Fruit fly (Drosophila melanogaster): ENCODE data around the gene CG33552.
A peak's percentile ranks its signal among the peaks of the same experiment; 100 is the strongest.

CG33552 gene

dm6 chr2L:16720707-16721700, 38.7 kb downstream of the CG33552 start (continued):
- peak; percentile 97 for TF ChIP-seq CG34406 (GFP tag; optimal IDR thresholded peaks at IDR 0.05)
- TF ChIP-seq pdm3 (GFP tag; optimal IDR thresholded peaks at IDR 0.05), result peak; percentile 96
- TF ChIP-seq CG8119 (GFP tag; IDR thresholded peaks at IDR 0.05), result peak; percentile 97
- TF ChIP-seq Eip93F (GFP tag; optimal IDR thresholded peaks at IDR 0.05), result peak; percentile 95
- TF ChIP-seq topi (GFP tag; optimal IDR thresholded peaks at IDR 0.05), result peak; percentile 98
- peak; percentile 97 for TF ChIP-seq CG10631 (GFP tag; optimal IDR thresholded peaks at IDR 0.05)
- peak; percentile 94 for TF ChIP-seq CG11294 (GFP tag; IDR thresholded peaks at IDR 0.05)
- TF ChIP-seq net (GFP tag; optimal IDR thresholded peaks at IDR 0.05), result peak; percentile 97
- TF ChIP-seq lz (GFP tag; optimal IDR thresholded peaks at IDR 0.05), result peak; percentile 95
- TF ChIP-seq Eip78C (GFP tag), result peak; percentile 99
- TF ChIP-seq fkh (GFP tag; optimal IDR thresholded peaks at IDR 0.05), result peak; percentile 49

dm6 chr2L:16722596-16722995, 40.3 kb downstream of the CG33552 start:
- TF ChIP-seq Ets21C (GFP tag; optimal IDR thresholded peaks at IDR 0.05), result no peak
- TF ChIP-seq CG4318 (GFP tag; optimal IDR thresholded peaks at IDR 0.05), result no peak
- TF ChIP-seq CG6854 (GFP tag; optimal IDR thresholded peaks at IDR 0.05), result no peak
- TF ChIP-seq Blimp-1 (GFP tag; optimal IDR thresholded peaks at IDR 0.05), result no peak
- TF ChIP-seq CG6808 (GFP tag; optimal IDR thresholded peaks at IDR 0.05), result no peak
- TF ChIP-seq CG6792 (GFP tag; optimal IDR thresholded peaks at IDR 0.05), result no peak
- TF ChIP-seq esn (GFP tag; optimal IDR thresholded peaks at IDR 0.05), result no peak
- no peak for TF ChIP-seq CG8319 (GFP tag; optimal IDR thresholded peaks at IDR 0.05)
- no peak for TF ChIP-seq CG11902 (GFP tag; optimal IDR thresholded peaks at IDR 0.05)
- TF ChIP-seq OdsH (GFP tag; optimal IDR thresholded peaks at IDR 0.05), result no peak

dm6 chr2L:16727578-16728023, 45.3 kb downstream of the CG33552 start, which contains the start of gene VhaSFD:
TSS of gene VhaSFD (minus strand) at chr2L:16727826.
- TF ChIP-seq CG10669 (GFP tag; optimal IDR thresholded peaks at IDR 0.05), result no peak
- TF ChIP-seq dac (GFP tag; optimal IDR thresholded peaks at IDR 0.05), result no peak
- TF ChIP-seq Ets21C (GFP tag; optimal IDR thresholded peaks at IDR 0.05), result no peak
- TF ChIP-seq Sox14 (GFP tag; optimal IDR thresholded peaks at IDR 0.05), result no peak
- TF ChIP-seq fd85E (GFP tag; optimal IDR thresholded peaks at IDR 0.05), result no peak
- TF ChIP-seq lz (GFP tag; optimal IDR thresholded peaks at IDR 0.05), result no peak
- no peak for TF ChIP-seq net (GFP tag; optimal IDR thresholded peaks at IDR 0.05)
- no peak for TF ChIP-seq CG6276 (GFP tag; optimal IDR thresholded peaks at IDR 0.05)
- no peak for TF ChIP-seq pdm3 (GFP tag; optimal IDR thresholded peaks at IDR 0.05)
- TF ChIP-seq Sox15 (GFP tag; optimal IDR thresholded peaks at IDR 0.05), result no peak
- no peak for TF ChIP-seq topi (GFP tag; optimal IDR thresholded peaks at IDR 0.05)
- TF ChIP-seq cyc (GFP tag; optimal IDR thresholded peaks at IDR 0.05), result no peak
- TF ChIP-seq CG15336 (GFP tag; IDR thresholded peaks at IDR 0.05), result peak; percentile 36; the same call in 1 of the 2 replicates
- peak; percentile 38 for TF ChIP-seq CG3032 (tag; optimal IDR thresholded peaks at IDR 0.05)
- TF ChIP-seq CG8632 (GFP tag; optimal IDR thresholded peaks at IDR 0.05), result no peak
- TF ChIP-seq Met (GFP tag; optimal IDR thresholded peaks at IDR 0.05), result no peak
- no peak for TF ChIP-seq Hr39 (GFP tag; optimal IDR thresholded peaks at IDR 0.05)
- TF ChIP-seq CG3919 (GFP tag; optimal IDR thresholded peaks at IDR 0.05), result no peak
- no peak for TF ChIP-seq dsx (GFP tag; optimal IDR thresholded peaks at IDR 0.05; ENCODE audit: poor library complexity, severe bottlenecking)
- TF ChIP-seq vri (GFP tag; optimal IDR thresholded peaks at IDR 0.05), result no peak
- no peak for TF ChIP-seq CG7368 (GFP tag; optimal IDR thresholded peaks at IDR 0.05)
- TF ChIP-seq CG11762 (GFP tag; optimal IDR thresholded peaks at IDR 0.05; ENCODE audit: insufficient read depth), result no peak
- TF ChIP-seq CG8319 (GFP tag; optimal IDR thresholded peaks at IDR 0.05), result no peak
- no peak for TF ChIP-seq CG6808 (GFP tag; optimal IDR thresholded peaks at IDR 0.05)
- TF ChIP-seq CG34406 (GFP tag; optimal IDR thresholded peaks at IDR 0.05), result no peak
- no peak for TF ChIP-seq CG11902 (GFP tag; optimal IDR thresholded peaks at IDR 0.05)
- TF ChIP-seq esn (GFP tag; optimal IDR thresholded peaks at IDR 0.05), result peak; percentile 32
- TF ChIP-seq achi (GFP tag; optimal IDR thresholded peaks at IDR 0.05), result peak; percentile 33
- TF ChIP-seq acj6 (GFP tag; optimal IDR thresholded peaks at IDR 0.05), result no peak
- TF ChIP-seq Hr38 (GFP tag; optimal IDR thresholded peaks at IDR 0.05), result no peak
- no peak for TF ChIP-seq Eip78C (GFP tag)
- no peak for TF ChIP-seq Eip75B (GFP tag; optimal IDR thresholded peaks at IDR 0.05)
- TF ChIP-seq CG4318 (GFP tag; optimal IDR thresholded peaks at IDR 0.05), result no peak
- no peak for TF ChIP-seq Blimp-1 (GFP tag; optimal IDR thresholded peaks at IDR 0.05)
- TF ChIP-seq Eip93F (GFP tag; optimal IDR thresholded peaks at IDR 0.05), result peak; percentile 55
- no peak for TF ChIP-seq fkh (GFP tag; optimal IDR thresholded peaks at IDR 0.05)
- TF ChIP-seq CG6854 (GFP tag; optimal IDR thresholded peaks at IDR 0.05), result peak; percentile 37
- no peak for TF ChIP-seq eg (GFP tag; IDR thresholded peaks at IDR 0.05)

Measured in whole organism, prepupa.